Fruit fly (Drosophila melanogaster): ENCODE measurements around the gene RpL13A.

The RpL13A gene

DNA sequence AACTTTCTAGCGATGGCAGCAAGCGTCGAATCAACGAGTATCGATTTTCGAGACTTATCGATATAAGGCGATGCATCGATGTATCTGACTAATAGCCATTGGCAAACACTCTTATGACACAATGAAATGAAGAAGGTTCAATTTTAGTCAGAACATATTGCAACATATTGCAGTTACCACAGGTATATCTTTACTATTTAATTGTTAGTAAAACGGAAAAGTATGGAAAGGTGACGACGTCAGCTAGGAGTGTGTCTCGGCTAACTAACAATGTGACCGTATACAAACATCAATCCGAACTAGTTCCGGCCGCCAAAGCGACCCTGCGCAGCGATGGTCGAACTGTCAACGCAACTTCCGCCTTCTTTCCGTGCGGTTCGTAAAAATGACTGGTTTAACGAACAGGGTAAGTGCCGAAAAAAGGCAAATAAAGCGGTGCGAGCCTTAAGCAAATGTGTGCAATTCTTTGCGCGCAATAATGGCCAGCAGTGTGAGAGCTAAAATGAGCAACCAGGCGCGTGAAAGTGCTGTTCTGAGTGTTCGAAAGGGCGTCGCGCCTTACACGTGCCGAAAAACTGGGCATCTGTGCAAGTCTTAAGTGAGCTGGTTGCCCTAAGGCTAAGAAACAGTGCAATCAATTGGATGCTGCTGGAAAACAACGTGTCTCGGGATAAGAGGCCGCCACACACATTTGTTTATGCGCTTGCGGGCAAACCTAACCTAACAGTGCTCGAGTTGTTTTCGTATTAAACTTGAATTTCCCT is at the start of gene RpL13A, which contains the start of the genes Dph4 and Spec2 (continued):
- TF ChIP-seq CG10654 (GFP tag; optimal IDR thresholded peaks at IDR 0.05) (peak; percentile 86), D19B (GFP tag; optimal IDR thresholded peaks at IDR 0.05) (peak; percentile 86), en (GFP tag; optimal IDR thresholded peaks at IDR 0.05) (peak; percentile 92), phol (tag; optimal IDR thresholded peaks at IDR 0.05) (peak; percentile 94), wek (GFP tag; optimal IDR thresholded peaks at IDR 0.05) (peak; percentile 95), CG11093 (GFP tag; IDR thresholded peaks at IDR 0.05) (peak; percentile 43; the same call in 1 of the 3 replicates), CG8388 (GFP tag; optimal IDR thresholded peaks at IDR 0.05) (peak; percentile 85), CG30020 (tag; optimal IDR thresholded peaks at IDR 0.05) (peak; percentile 78), slou (GFP tag; optimal IDR thresholded peaks at IDR 0.05) (peak; percentile 88), Hr39 (optimal IDR thresholded peaks at IDR 0.05) (no peak), Opbp (GFP tag; IDR thresholded peaks at IDR 0.05; ENCODE audit: partially characterized antibody) (no peak), zfh1 (GFP tag; IDR thresholded peaks at IDR 0.05) (no peak), twi (tag; optimal IDR thresholded peaks at IDR 0.05) (peak; percentile 82), Hey (tag; optimal IDR thresholded peaks at IDR 0.05) (peak; percentile 93), CG6854 (GFP tag; optimal IDR thresholded peaks at IDR 0.05) (peak; percentile 95), CG9215 (GFP tag; IDR thresholded peaks at IDR 0.05) (no peak), ranshi (GFP tag; IDR thresholded peaks at IDR 0.05) (no peak), Dek (tag; optimal IDR thresholded peaks at IDR 0.05) (peak; percentile 81), B-H2 (GFP tag; optimal IDR thresholded peaks at IDR 0.05) (peak; percentile 97), wdn (GFP tag; IDR thresholded peaks at IDR 0.05) (no peak), CG12769 (tag; optimal IDR thresholded peaks at IDR 0.05) (peak; percentile 83), CG8924 (tag; optimal IDR thresholded peaks at IDR 0.05) (peak; percentile 87), ase (GFP tag; IDR thresholded peaks at IDR 0.05) (no peak), Poxn (GFP tag; IDR thresholded peaks at IDR 0.05) (no peak), hkb (optimal IDR thresholded peaks at IDR 0.05) (peak; percentile 87), hkb (GFP tag; IDR thresholded peaks at IDR 0.05) (no peak), fu2 (GFP tag; optimal IDR thresholded peaks at IDR 0.05) (peak; percentile 88), CG10274 (GFP tag; optimal IDR thresholded peaks at IDR 0.05) (peak; percentile 87), CG18599 (GFP tag; optimal IDR thresholded peaks at IDR 0.05) (peak; percentile 95), tio (GFP tag; optimal IDR thresholded peaks at IDR 0.05) (no peak), Kr (GFP tag; optimal IDR thresholded peaks at IDR 0.05) (peak; percentile 86), Vsx1 (GFP tag; optimal IDR thresholded peaks at IDR 0.05) (peak; percentile 92), gsb-n (tag; optimal IDR thresholded peaks at IDR 0.05) (peak; percentile 85), chinmo (GFP tag; IDR thresholded peaks at IDR 0.05; ENCODE audit: partially characterized antibody) (no peak), Hmx (GFP tag; optimal IDR thresholded peaks at IDR 0.05) (peak; percentile 39), vvl (GFP tag; IDR thresholded peaks at IDR 0.05) (no peak), CG1603 (tag; optimal IDR thresholded peaks at IDR 0.05) (peak; percentile 96), ERR (GFP tag; optimal IDR thresholded peaks at IDR 0.05) (peak; percentile 81), ttk (GFP tag; IDR thresholded peaks at IDR 0.05) (no peak), CG13624 (GFP tag; optimal IDR thresholded peaks at IDR 0.05) (peak; percentile 95), BEAF-32 (GFP tag; optimal IDR thresholded peaks at IDR 0.05) (peak; percentile 99), gfzf (GFP tag; optimal IDR thresholded peaks at IDR 0.05) (peak; percentile 72), Doc2 (GFP tag; IDR thresholded peaks at IDR 0.05) (no peak), CG32772 (GFP tag; IDR thresholded peaks at IDR 0.05) (no peak), maf-S (GFP tag; optimal IDR thresholded peaks at IDR 0.05) (peak; percentile 88), CG11247 (GFP tag; IDR thresholded peaks at IDR 0.05) (no peak), CG4854 (GFP tag; optimal IDR thresholded peaks at IDR 0.05) (peak; percentile 89), CG4730 (GFP tag; IDR thresholded peaks at IDR 0.05) (no peak), CG13123 (GFP tag; optimal IDR thresholded peaks at IDR 0.05) (peak; percentile 85), peb (GFP tag; IDR thresholded peaks at IDR 0.05) (no peak), gro (GFP tag; optimal IDR thresholded peaks at IDR 0.05) (peak; percentile 91)

Data from whole organism, embryonic.